Fruit fly (Drosophila melanogaster) whole organism, embryonic: Measurements from ENCODE around the gene Arpc5.
A peak's percentile ranks its signal among the peaks of the same experiment; 100 is the strongest.

Experiments used
- Blimp-1 ChIP-seq: fragments of 200-800 bp; sonication (Bioruptor generic); optimal IDR thresholded peaks from 3 replicates; lab custom pipeline; 2018; ENCODE audit warnings: missing biosample characterization, missing genetic modification characterization, mild to moderate bottlenecking, moderate library complexity, missing genetic modification reagents
- CG11085 ChIP-seq: fragments of 200-800 bp; sonication (Bioruptor generic); IDR thresholded peaks from 2 replicates; pipeline ENCODE4 v1.3.6; 2022; ENCODE audit warnings: missing biosample characterization, missing genetic modification characterization
- CG11398 ChIP-seq: fragments of 200-800 bp; sonication (Bioruptor generic); optimal IDR thresholded peaks from 2 replicates; lab custom pipeline; 2016; ENCODE audit warnings: missing biosample characterization, missing genetic modification characterization
- CG13894 ChIP-seq: fragments of 200-800 bp; sonication (Bioruptor generic); optimal IDR thresholded peaks from 3 replicates; lab custom pipeline; 2018; ENCODE audit warnings: missing biosample characterization, mild to moderate bottlenecking, missing genetic modification characterization, moderate library complexity
- CG16815 ChIP-seq: fragments of 200-800 bp; sonication (Bioruptor generic); optimal IDR thresholded peaks from 3 replicates; lab custom pipeline; 2017; ENCODE audit warnings: missing biosample characterization, mild to moderate bottlenecking, missing genetic modification characterization
- CG17802 ChIP-seq: fragments of 200-800 bp; sonication (Bioruptor generic); optimal IDR thresholded peaks from 2 replicates; lab custom pipeline; 2018; ENCODE audit warnings: missing biosample characterization, mild to moderate bottlenecking, missing genetic modification characterization, moderate library complexity
- CG2712 ChIP-seq: fragments of 200-800 bp; optimal IDR thresholded peaks from 3 replicates; lab custom pipeline; 2019; ENCODE audit warnings: missing biosample characterization, mild to moderate bottlenecking, missing genetic modification characterization, moderate library complexity
- CG3065 ChIP-seq: fragments of 200-800 bp; sonication (Bioruptor generic); optimal IDR thresholded peaks from 2 replicates; lab custom pipeline; 2016; ENCODE audit warnings: missing biosample characterization, missing genetic modification characterization
- CG3163 ChIP-seq: fragments of 200-800 bp; sonication (Bioruptor generic); optimal IDR thresholded peaks from 3 replicates; lab custom pipeline; 2016; ENCODE audit warnings: missing biosample characterization, missing genetic modification characterization
- CG32767 ChIP-seq: fragments of 200-800 bp; sonication (Bioruptor generic); IDR thresholded peaks from 2 replicates; pipeline ENCODE4 v1.3.6; 2022; ENCODE audit warnings: missing biosample characterization, missing genetic modification characterization
- CG3407 ChIP-seq: fragments of 200-800 bp; sonication (Bioruptor generic); optimal IDR thresholded peaks from 2 replicates; lab custom pipeline; 2018; ENCODE audit warnings: missing biosample characterization, mild to moderate bottlenecking, missing genetic modification characterization
- CG5180 ChIP-seq: fragments of 200-800 bp; sonication (Bioruptor generic); optimal IDR thresholded peaks from 3 replicates; lab custom pipeline; 2017; ENCODE audit warnings: missing biosample characterization, missing genetic modification characterization, mild to moderate bottlenecking, moderate library complexity, missing genetic modification reagents
- CG7987 ChIP-seq: fragments of 200-800 bp; sonication (Bioruptor generic); optimal IDR thresholded peaks from 2 replicates; lab custom pipeline; 2018; ENCODE audit warnings: missing biosample characterization, mild to moderate bottlenecking, missing genetic modification characterization, moderate library complexity
- CG8924 ChIP-seq: fragments of 200-800 bp; optimal IDR thresholded peaks from 3 replicates; lab custom pipeline; 2019; ENCODE audit warnings: missing biosample characterization, mild to moderate bottlenecking, missing genetic modification characterization, moderate library complexity
- CoRest ChIP-seq: fragments of 200-800 bp; sonication (Bioruptor generic); optimal IDR thresholded peaks from 3 replicates; lab custom pipeline; 2018; ENCODE audit warnings: missing biosample characterization, mild to moderate bottlenecking, missing genetic modification characterization, moderate library complexity
- D ChIP-seq, 2 experiments: fragments of 200-800 bp in 1 of 2; fragments of >200 bp in 1 of 2; sonication (Bioruptor generic) in 1 of 2; optimal IDR thresholded peaks; 2 replicates in 1 of 2; 3 replicates in 1 of 2; lab custom pipeline; 2017; ENCODE audit warnings: mild to moderate bottlenecking in 1 of 2, missing biosample characterization in 1 of 2, missing genetic modification characterization in 1 of 2, missing genetic modification reagents in 1 of 2
- D19B ChIP-seq: fragments of 200-800 bp; sonication (Bioruptor generic); optimal IDR thresholded peaks from 2 replicates; lab custom pipeline; 2017; ENCODE audit warnings: missing biosample characterization, mild to moderate bottlenecking, missing genetic modification characterization
- E2f1 ChIP-seq: fragments of 200-800 bp; sonication (Bioruptor generic); IDR thresholded peaks from 2 replicates; pipeline ENCODE4 v1.3.6; 2022; ENCODE audit warnings: missing biosample characterization, missing genetic modification characterization
- Ets65A ChIP-seq: fragments of 200-800 bp; sonication (Bioruptor generic); peaks from one replicate; lab custom pipeline; 2016; ENCODE audit warnings: missing biosample characterization, missing genetic modification characterization
- H15 ChIP-seq: fragments of 200-800 bp; sonication (Bioruptor generic); IDR thresholded peaks from 3 replicates; pipeline ENCODE4 v1.3.6; 2022; ENCODE audit warnings: missing biosample characterization, missing genetic modification characterization
- H2.0 ChIP-seq: fragments of 200-800 bp; sonication (Bioruptor generic); IDR thresholded peaks from 2 replicates; pipeline ENCODE4 v1.3.6; 2022; ENCODE audit warnings: missing biosample characterization, missing genetic modification characterization
- Hr39 ChIP-seq: fragments of >200 bp; optimal IDR thresholded peaks from 2 replicates; lab custom pipeline; 2017
- Myb ChIP-seq: fragments of 200-800 bp; sonication (Bioruptor generic); optimal IDR thresholded peaks from 2 replicates; lab custom pipeline; 2016; ENCODE audit warnings: missing biosample characterization, missing genetic modification characterization
- NK7.1 ChIP-seq: fragments of 200-800 bp; sonication (Bioruptor generic); optimal IDR thresholded peaks from 3 replicates; lab custom pipeline; 2016; ENCODE audit warnings: missing biosample characterization, missing genetic modification characterization
- Nf-YC ChIP-seq: fragments of 200-800 bp; optimal IDR thresholded peaks from 3 replicates; lab custom pipeline; 2019; ENCODE audit warnings: missing biosample characterization, mild to moderate bottlenecking, missing genetic modification characterization, moderate library complexity
- ac ChIP-seq: fragments of 200-800 bp; sonication (Bioruptor generic); optimal IDR thresholded peaks from 3 replicates; lab custom pipeline; 2017; ENCODE audit warnings: missing biosample characterization, mild to moderate bottlenecking, missing genetic modification characterization
- btn ChIP-seq: fragments of 200-800 bp; sonication (Bioruptor generic); optimal IDR thresholded peaks from 2 replicates; lab custom pipeline; 2016; ENCODE audit warnings: missing biosample characterization, missing genetic modification characterization
- caup ChIP-seq: fragments of 200-800 bp; sonication (Bioruptor generic); optimal IDR thresholded peaks from 3 replicates; lab custom pipeline; 2017; ENCODE audit warnings: missing biosample characterization, mild to moderate bottlenecking, missing genetic modification characterization, moderate library complexity; ENCODE audit not compliant: severe bottlenecking
- corto ChIP-seq: fragments of 200-800 bp; sonication (Bioruptor generic); optimal IDR thresholded peaks from 2 replicates; lab custom pipeline; 2016; ENCODE audit warnings: missing biosample characterization, mild to moderate bottlenecking, missing genetic modification characterization, moderate library complexity
- danr ChIP-seq: fragments of 200-800 bp; sonication (Bioruptor generic); IDR thresholded peaks from 2 replicates; pipeline ENCODE4 v1.3.6; 2022; ENCODE audit warnings: missing biosample characterization, missing genetic modification characterization
- disco-r ChIP-seq: fragments of 200-800 bp; sonication (Bioruptor generic); optimal IDR thresholded peaks from 2 replicates; lab custom pipeline; 2016; ENCODE audit warnings: missing biosample characterization, missing genetic modification characterization
- dysf ChIP-seq: fragments of 200-800 bp; sonication (Bioruptor generic); IDR thresholded peaks from 3 replicates; pipeline ENCODE4 v1.3.6; 2022; ENCODE audit warnings: missing biosample characterization, missing genetic modification characterization
- nau ChIP-seq: fragments of 200-800 bp; sonication (Bioruptor generic); optimal IDR thresholded peaks from 3 replicates; lab custom pipeline; 2017; ENCODE audit warnings: missing biosample characterization, mild to moderate bottlenecking, missing genetic modification characterization, missing genetic modification reagents
- odd ChIP-seq: fragments of 200-800 bp; sonication (Bioruptor generic); optimal IDR thresholded peaks from 2 replicates; lab custom pipeline; 2017; ENCODE audit warnings: missing biosample characterization, mild to moderate bottlenecking, missing genetic modification characterization
- prd ChIP-seq, 3 experiments: fragments of >200 bp in 2 of 3; fragments of 200-800 bp in 1 of 3; sonication (Bioruptor generic) in 1 of 3; optimal IDR thresholded peaks in 2 of 3; IDR thresholded peaks in 1 of 3; 2 replicates in 2 of 3; 3 replicates in 1 of 3; pipeline versions ENCODE4 v1.3.6 to Lab custom; 2017 to 2022; ENCODE audit warnings: missing biosample characterization in 1 of 3, missing genetic modification characterization in 1 of 3
- ro ChIP-seq: fragments of 200-800 bp; sonication (Bioruptor generic); IDR thresholded peaks from 2 replicates; pipeline ENCODE4 v1.3.6; 2022; ENCODE audit warnings: missing biosample characterization, missing genetic modification characterization
- tll ChIP-seq, 2 experiments: fragments of 200-800 bp in 1 of 2; fragments of >200 bp in 1 of 2; sonication (Bioruptor generic) in 1 of 2; optimal IDR thresholded peaks; 2 replicates each; lab custom pipeline; 2017 to 2019; ENCODE audit warnings: missing biosample characterization in 2 of 2, missing genetic modification characterization in 2 of 2, mild to moderate bottlenecking in 1 of 2, moderate library complexity in 1 of 2
- toy ChIP-seq: fragments of 200-800 bp; sonication (Bioruptor generic); IDR thresholded peaks from 2 replicates; pipeline ENCODE4 v1.3.6; 2022; ENCODE audit warnings: missing biosample characterization, missing genetic modification characterization

The Arpc5 gene

DNA sequence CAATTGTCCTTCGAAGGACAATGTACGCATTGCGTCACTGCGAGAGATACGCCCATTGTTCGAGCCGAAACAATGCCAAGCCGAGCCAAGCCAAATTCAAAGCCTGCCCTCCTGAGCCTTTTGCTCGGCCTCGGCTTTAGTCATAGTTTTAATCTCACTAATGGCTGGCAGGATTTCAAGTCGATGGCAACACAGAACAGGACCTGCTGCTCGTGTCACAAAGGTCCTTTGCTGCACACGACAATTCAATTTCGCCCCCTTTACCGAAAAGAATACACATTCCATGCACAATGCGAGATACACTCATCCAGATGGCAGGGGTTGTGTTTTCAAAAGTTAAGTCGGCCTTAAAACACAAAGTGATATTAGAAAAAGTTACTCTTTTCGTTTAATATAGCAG is 11.5 kb downstream of the Arpc5 start, which contains the start of gene CG15394:
Gene CG15394 (plus strand): TSS at position 301 of the 400 bp plus-strand sequence.
- 0 out of 3 replicates have a peak, but pooled peaks have one; percentile 26 for TF ChIP-seq H15 (GFP tag; lab: Robert Waterston, UW)
- TF ChIP-seq CG16815 = no peak
- 0 out of 2 replicates have a peak, but pooled peaks have one; percentile 35 for TF ChIP-seq CG11085 (GFP tag; lab: Robert Waterston, UW)

- no peak for TF ChIP-seq caup (GFP tag; lab: Kevin White, UChicago)
- TF ChIP-seq D19B = peak; percentile 1
These were observed 26.6 kb downstream of the Arpc5 start for dm6 chr2L:2606725-2607124.

dm6 chr2L:2609694-2610093 is 29.6 kb downstream of the Arpc5 start, which contains the start of gene CG15395:
Gene CG15395 (plus strand): TSS chr2L:2609994.
- TF ChIP-seq CG17802 = no peak
- TF ChIP-seq CG2712 (tag; lab: Kevin White, UChicago) = no peak
- TF ChIP-seq CoRest (tag; lab: Kevin White, UChicago) = no peak
- no peak for TF ChIP-seq D (optimal IDR thresholded peaks at IDR 0.05; lab: Kevin White, UChicago)
- TF ChIP-seq D (GFP tag; optimal IDR thresholded peaks at IDR 0.05; lab: Kevin White, UChicago) = no peak
- no peak for TF ChIP-seq CG7987 (GFP tag; lab: Kevin White, UChicago)
- no peak for TF ChIP-seq CG11398
- TF ChIP-seq ac (GFP tag; lab: Kevin White, UChicago) = no peak
- no peak for TF ChIP-seq E2f1 (GFP tag; lab: Robert Waterston, UW)
- no peak for TF ChIP-seq odd (GFP tag; lab: Kevin White, UChicago)
- TF ChIP-seq CG3407 (GFP tag; lab: Kevin White, UChicago) = no peak
- TF ChIP-seq corto (GFP tag; lab: Kevin White, UChicago) = no peak
- no peak for TF ChIP-seq H2.0 (GFP tag; lab: Robert Waterston, UW)
- TF ChIP-seq danr (GFP tag; lab: Robert Waterston, UW) = no peak
- TF ChIP-seq toy (GFP tag; lab: Robert Waterston, UW) = no peak
- no peak for TF ChIP-seq Blimp-1 (GFP tag; lab: Kevin White, UChicago)
- no peak for TF ChIP-seq disco-r (GFP tag; lab: Kevin White, UChicago)
- no peak for TF ChIP-seq nau
- no peak for TF ChIP-seq ro
- TF ChIP-seq CG32767 (GFP tag; lab: Robert Waterston, UW) = no peak
- TF ChIP-seq, all 482 proteins: peak for 0

DNA sequence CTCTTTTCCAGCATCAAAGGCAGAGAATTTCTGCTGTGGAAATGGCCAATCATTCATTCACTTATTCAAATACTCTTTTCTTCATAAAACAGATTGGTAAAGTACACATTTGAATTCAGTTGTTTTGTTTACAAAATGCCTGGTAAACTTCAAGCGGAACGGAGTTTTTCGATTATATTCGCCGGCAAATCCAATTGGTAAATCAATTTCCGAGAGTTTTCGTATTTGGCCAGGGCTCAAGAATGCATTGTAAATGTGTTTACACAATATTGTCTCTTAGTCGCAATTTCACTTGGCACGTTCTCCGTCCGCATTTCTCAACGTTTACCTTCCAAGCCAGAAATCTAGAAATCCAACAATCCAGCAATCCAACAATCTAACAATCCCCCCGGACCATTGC is 39.8 kb downstream of the Arpc5 start, which contains the start of gene CG43403:
Gene CG43403 (plus strand): TSS at position 301 of the 400 bp plus-strand sequence.
- TF ChIP-seq Nf-YC (tag; lab: Kevin White, UChicago) (no peak), Ets65A (GFP tag; lab: Kevin White, UChicago) (peak; percentile 36), CG5180 (GFP tag; lab: Kevin White, UChicago) (no peak), prd (optimal IDR thresholded peaks at IDR 0.05; lab: Kevin White, UChicago) (no peak), prd (GFP tag; IDR thresholded peaks at IDR 0.05; lab: Robert Waterston, UW) (no peak), NK7.1 (GFP tag; lab: Kevin White, UChicago) (no peak), dysf (GFP tag; lab: Robert Waterston, UW) (no peak), Myb (GFP tag; lab: Kevin White, UChicago) (no peak)

DNA sequence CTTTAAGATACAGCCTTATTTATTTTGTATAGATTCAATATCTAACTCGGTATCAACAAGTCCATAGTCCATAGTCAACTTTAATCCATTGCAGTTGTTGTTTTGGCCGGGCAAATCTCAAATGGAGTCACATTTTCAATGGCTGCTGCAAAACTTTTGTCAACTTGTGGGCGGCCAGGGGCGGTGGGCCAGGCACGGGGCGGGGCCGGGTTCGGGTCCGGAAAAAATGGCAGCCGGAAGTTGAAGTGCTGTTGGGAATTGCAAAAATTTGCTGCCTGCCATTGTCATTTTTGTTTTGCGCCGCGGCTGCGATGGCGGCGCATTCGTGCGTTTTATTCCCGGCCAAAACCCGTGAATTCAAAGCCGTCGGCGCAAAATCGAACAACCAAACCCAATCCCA is 43.9 kb downstream of the Arpc5 start:
- TF ChIP-seq CG13894 (tag; lab: Kevin White, UChicago) = no peak
- no peak for TF ChIP-seq Nf-YC (tag; lab: Kevin White, UChicago)
- TF ChIP-seq CG3163 (GFP tag; lab: Kevin White, UChicago) = no peak
- TF ChIP-seq CG8924 (tag; lab: Kevin White, UChicago) = no peak
- no peak for TF ChIP-seq CG3065
- TF ChIP-seq Hr39 = peak; percentile 30
- no peak for TF ChIP-seq btn (GFP tag; lab: Kevin White, UChicago)
- TF ChIP-seq tll (GFP tag; optimal IDR thresholded peaks at IDR 0.05; lab: Kevin White, UChicago) = no peak
